Worm (Caenorhabditis elegans) whole organism, L3 larva: ENCODE results near the gene Y26G10.1.

Source experiments
- aly-2 ChIP-seq: fragments of 150-350 bp; optimal IDR thresholded peaks from 2 replicates; lab custom pipeline; 2014; ENCODE audit warnings: missing biosample characterization, missing genetic modification characterization
- ama-1 ChIP-seq: fragments of 150-350 bp; optimal IDR thresholded peaks from 2 replicates; lab custom pipeline; 2018
- fkh-10 ChIP-seq: sonication (generic microtip); optimal IDR thresholded peaks from 2 replicates; lab custom pipeline; 2017; ENCODE audit warnings: missing biosample characterization, missing genetic modification reagents, missing genetic modification characterization
- nhr-11 ChIP-seq: fragments of 150-350 bp; optimal IDR thresholded peaks from 2 replicates; lab custom pipeline; 2014; ENCODE audit warnings: missing biosample characterization, missing genetic modification characterization
- nhr-28 ChIP-seq: fragments of 150-350 bp; optimal IDR thresholded peaks from 2 replicates; lab custom pipeline; 2014; ENCODE audit warnings: missing biosample characterization, missing genetic modification characterization
- nhr-76 ChIP-seq: fragments of 150-350 bp; sonication (generic microtip); optimal IDR thresholded peaks from 5 replicates; lab custom pipeline; 2014; ENCODE audit warnings: missing biosample characterization, missing genetic modification characterization
- nhr-77 ChIP-seq: fragments of 150-350 bp; optimal IDR thresholded peaks from 2 replicates; lab custom pipeline; 2014; ENCODE audit warnings: missing biosample characterization, missing genetic modification characterization
- pha-4 ChIP-seq: fragments of 150-350 bp; optimal IDR thresholded peaks from 2 replicates; lab custom pipeline; 2014; ENCODE audit warnings: missing biosample characterization, missing genetic modification reagents, missing genetic modification characterization
- ztf-4 ChIP-seq: fragments of 150-350 bp; optimal IDR thresholded peaks from 2 replicates; lab custom pipeline; 2014; ENCODE audit warnings: missing biosample characterization, missing genetic modification characterization

ce11 chrV:17700728-17701262 is 5.1 kb upstream of the Y26G10.1 start, which contains the start of the genes Y26G10.5 and srh-32:
- TF ChIP-seq nhr-28 (tag; lab: Kevin White, UChicago) (no peak), pha-4 (tag; lab: Kevin White, UChicago) (no peak), nhr-77 (tag; lab: Kevin White, UChicago) (no peak), ztf-4 (tag; lab: Kevin White, UChicago) (no peak), ama-1 (no peak), nhr-76 (tag; lab: Kevin White, UChicago) (no peak), fkh-10 (GFP tag; lab: Kevin White, UChicago) (no peak), aly-2 (tag; lab: Kevin White, UChicago) (no peak), nhr-11 (no peak)
